Fruit fly (Drosophila melanogaster) whole organism, wandering third instar larva: Measurements from ENCODE around the gene CG32986.

Experiments used
- Abd-B ChIP-seq: fragments of >200 bp; optimal IDR thresholded peaks from 2 replicates; lab custom pipeline; 2017; ENCODE audit warnings: missing biosample characterization, missing genetic modification characterization
- CG32264 ChIP-seq: fragments of 200-800 bp; sonication (Bioruptor generic); optimal IDR thresholded peaks from 2 replicates; lab custom pipeline; 2016; ENCODE audit warnings: missing biosample characterization, missing genetic modification characterization
- CG9705 ChIP-seq: fragments of 200-800 bp; sonication (Bioruptor generic); optimal IDR thresholded peaks from 2 replicates; lab custom pipeline; 2018; ENCODE audit warnings: missing biosample characterization, mild to moderate bottlenecking, missing genetic modification characterization
- CrebA ChIP-seq: fragments of 200-800 bp; sonication (Bioruptor generic); optimal IDR thresholded peaks from 2 replicates; lab custom pipeline; 2016; ENCODE audit warnings: missing biosample characterization, mild to moderate bottlenecking, missing genetic modification characterization, borderline replicate concordance
- Dfd ChIP-seq: fragments of >200 bp; optimal IDR thresholded peaks from 2 replicates; lab custom pipeline; 2017; ENCODE audit warnings: missing biosample characterization, missing genetic modification characterization
- GATAd ChIP-seq: sonication (Bioruptor generic); optimal IDR thresholded peaks from 2 replicates; lab custom pipeline; 2016; ENCODE audit warnings: missing biosample characterization, missing genetic modification characterization
- HLH106 ChIP-seq: fragments of 200-800 bp; optimal IDR thresholded peaks from 3 replicates; lab custom pipeline; 2019; ENCODE audit warnings: missing biosample characterization, mild to moderate bottlenecking, missing genetic modification characterization, moderate library complexity
- Hnf4 ChIP-seq: fragments of 200-800 bp; sonication (Bioruptor generic); optimal IDR thresholded peaks from 2 replicates; lab custom pipeline; 2016; ENCODE audit warnings: missing biosample characterization, mild to moderate bottlenecking, missing genetic modification characterization
- Hr83 ChIP-seq: fragments of 200-300 bp; sonication (Bioruptor generic); optimal IDR thresholded peaks from 2 replicates; lab custom pipeline; 2016; ENCODE audit warnings: missing biosample characterization, mild to moderate bottlenecking, missing genetic modification characterization, moderate library complexity; ENCODE audit not compliant: poor library complexity, severe bottlenecking
- Jra ChIP-seq: sonication (Bioruptor generic); optimal IDR thresholded peaks from 2 replicates; lab custom pipeline; 2016; ENCODE audit warnings: missing biosample characterization, missing genetic modification characterization
- Mio ChIP-seq: sonication (Bioruptor generic); optimal IDR thresholded peaks from 2 replicates; lab custom pipeline; 2016; ENCODE audit warnings: missing biosample characterization, missing genetic modification characterization
- Myc ChIP-seq: fragments of >200 bp; optimal IDR thresholded peaks from 2 replicates; lab custom pipeline; 2017
- OdsH ChIP-seq: fragments of 200-800 bp; sonication (Bioruptor generic); optimal IDR thresholded peaks from 2 replicates; lab custom pipeline; 2016; ENCODE audit warnings: missing biosample characterization, mild to moderate bottlenecking, missing genetic modification characterization
- Rel ChIP-seq, 2 experiments: fragments of 200-800 bp; sonication (Bioruptor generic) in 1 of 2; optimal IDR thresholded peaks; 2 replicates in 1 of 2; 3 replicates in 1 of 2; lab custom pipeline; 2016 to 2019; ENCODE audit warnings: mild to moderate bottlenecking in 2 of 2, missing biosample characterization in 2 of 2, missing genetic modification characterization in 2 of 2, moderate library complexity in 1 of 2
- Sp1 ChIP-seq: fragments of 200-800 bp; sonication (Bioruptor generic); optimal IDR thresholded peaks from 3 replicates; lab custom pipeline; 2019; ENCODE audit warnings: missing biosample characterization, mild to moderate bottlenecking, missing genetic modification characterization, moderate library complexity
- Vsx2 ChIP-seq: fragments of 200-300, 225-300 bp; sonication (Bioruptor generic); optimal IDR thresholded peaks from 2 replicates; lab custom pipeline; 2018; ENCODE audit warnings: missing biosample characterization, missing genetic modification characterization; ENCODE audit not compliant: partially characterized antibody
- br ChIP-seq: fragments of 200-800 bp; sonication (Bioruptor generic); optimal IDR thresholded peaks from 2 replicates; lab custom pipeline; 2016; ENCODE audit warnings: missing biosample characterization, missing genetic modification characterization
- brk ChIP-seq: fragments of 200-800 bp; sonication (Bioruptor generic); optimal IDR thresholded peaks from 2 replicates; lab custom pipeline; 2016; ENCODE audit warnings: missing biosample characterization, mild to moderate bottlenecking, missing genetic modification characterization
- dsf ChIP-seq: sonication (Bioruptor generic); optimal IDR thresholded peaks from 2 replicates; lab custom pipeline; 2016; ENCODE audit warnings: missing biosample characterization, missing genetic modification characterization, borderline replicate concordance
- ey ChIP-seq: fragments of 200-800 bp; sonication (Bioruptor generic); optimal IDR thresholded peaks from 2 replicates; lab custom pipeline; 2016; ENCODE audit warnings: missing biosample characterization, missing genetic modification characterization
- fru ChIP-seq: fragments of 200-800 bp; sonication (Bioruptor generic); optimal IDR thresholded peaks from 3 replicates; lab custom pipeline; 2016; ENCODE audit warnings: missing biosample characterization, mild to moderate bottlenecking, missing genetic modification characterization
- h ChIP-seq: fragments of 200-800 bp; sonication (Bioruptor generic); optimal IDR thresholded peaks from 3 replicates; lab custom pipeline; 2016; ENCODE audit warnings: missing biosample characterization, mild to moderate bottlenecking, missing genetic modification characterization
- jim ChIP-seq: fragments of 175-275, 200-325 bp; sonication (Bioruptor generic); optimal IDR thresholded peaks from 2 replicates; lab custom pipeline; 2016; ENCODE audit warnings: missing biosample characterization, mild to moderate bottlenecking, missing genetic modification characterization
- lola ChIP-seq: fragments of >200 bp; optimal IDR thresholded peaks from 2 replicates; lab custom pipeline; 2017; ENCODE audit warnings: missing biosample characterization, missing genetic modification characterization
- pan ChIP-seq: fragments of >200 bp; optimal IDR thresholded peaks from 2 replicates; lab custom pipeline; 2017
- rgr ChIP-seq: fragments of 200-800 bp; sonication (Bioruptor generic); optimal IDR thresholded peaks from 3 replicates; lab custom pipeline; 2016; ENCODE audit warnings: missing biosample characterization, mild to moderate bottlenecking, missing genetic modification characterization
- sage ChIP-seq: fragments of 200-800 bp; sonication (Bioruptor generic); optimal IDR thresholded peaks from 2 replicates; lab custom pipeline; 2016; ENCODE audit warnings: missing biosample characterization, mild to moderate bottlenecking, missing genetic modification characterization
- sv ChIP-seq: fragments of 200-800 bp; sonication (Bioruptor generic); optimal IDR thresholded peaks from 3 replicates; lab custom pipeline; 2016; ENCODE audit warnings: missing biosample characterization, missing genetic modification characterization
- tai ChIP-seq: sonication (Bioruptor generic); optimal IDR thresholded peaks from 2 replicates; lab custom pipeline; 2016; ENCODE audit warnings: missing biosample characterization, missing genetic modification characterization
- woc ChIP-seq: sonication (Bioruptor generic); optimal IDR thresholded peaks from 2 replicates; lab custom pipeline; 2016; ENCODE audit warnings: missing biosample characterization, mild to moderate bottlenecking, missing genetic modification characterization

CG32986 gene

DNA sequence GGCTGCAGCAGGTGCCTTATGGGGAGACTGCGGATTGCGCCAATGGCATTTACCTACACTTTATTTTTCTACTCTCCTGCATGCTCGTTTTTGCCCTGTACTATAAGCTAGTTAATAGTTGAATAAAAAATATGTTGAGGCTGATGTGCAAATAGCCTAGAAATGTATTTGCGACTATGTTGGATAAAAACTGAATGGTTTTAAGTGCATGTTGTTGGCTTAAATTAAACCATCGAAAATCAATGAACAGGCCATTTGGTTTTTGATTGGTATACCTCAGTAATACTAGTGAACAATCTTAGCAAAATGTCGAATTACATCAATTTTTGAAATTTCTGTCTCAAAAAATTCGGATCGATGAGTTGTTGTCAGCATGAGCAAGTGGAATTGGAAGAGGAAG lies 3.0 kb downstream of the CG32986 start, which contains the start of gene CG32983:
TSS of gene CG32983 (plus strand) at position 301 of the 400 bp plus-strand sequence.
- TF ChIP-seq CG32264 (GFP tag; lab: Kevin White, UChicago) (no peak), Mio (GFP tag; lab: Kevin White, UChicago) (no peak), tai (no peak), rgr (GFP tag; lab: Kevin White, UChicago) (no peak)

dm6 chr2L:8866467-8866866 lies 3.9 kb downstream of the CG32986 start, which contains the start of gene CG9483:
Gene CG9483, plus strand, starts transcription at chr2L:8866767.
- TF ChIP-seq lola: no peak
- TF ChIP-seq Dfd (GFP tag; lab: Kevin White, UChicago): no peak
- TF ChIP-seq ey (GFP tag; lab: Kevin White, UChicago): no peak
- TF ChIP-seq sv (GFP tag; lab: Kevin White, UChicago): no peak
- no peak for TF ChIP-seq Rel (GFP tag; optimal IDR thresholded peaks at IDR 0.05; lab: Kevin White, UChicago)
- no peak for TF ChIP-seq Rel (tag; optimal IDR thresholded peaks at IDR 0.05; lab: Kevin White, UChicago)
- no peak for TF ChIP-seq rgr (GFP tag; lab: Kevin White, UChicago)
- no peak for TF ChIP-seq Hr83 (GFP tag; lab: Kevin White, UChicago)
- TF ChIP-seq br (GFP tag; lab: Kevin White, UChicago): no peak
- TF ChIP-seq sage (GFP tag; lab: Kevin White, UChicago): no peak
- no peak for TF ChIP-seq woc (GFP tag; lab: Kevin White, UChicago)
- no peak for TF ChIP-seq Sp1 (GFP tag; lab: Kevin White, UChicago)
- no peak for TF ChIP-seq tai
- no peak for TF ChIP-seq HLH106 (tag; lab: Kevin White, UChicago)
- TF ChIP-seq Hnf4 (GFP tag; lab: Kevin White, UChicago): no peak
- TF ChIP-seq GATAd (GFP tag; lab: Kevin White, UChicago): no peak
- TF ChIP-seq OdsH: no peak
- no peak for TF ChIP-seq fru
- TF ChIP-seq dsf (GFP tag; lab: Kevin White, UChicago): no peak
- no peak for TF ChIP-seq Jra
- TF ChIP-seq, all 38 proteins: peak for 0

- TF ChIP-seq Hr83 (GFP tag; lab: Kevin White, UChicago): no peak
- TF ChIP-seq lola: no peak
- no peak for TF ChIP-seq rgr (GFP tag; lab: Kevin White, UChicago)
- no peak for TF ChIP-seq CG9705
- no peak for TF ChIP-seq fru
- TF ChIP-seq Mio (GFP tag; lab: Kevin White, UChicago): no peak
- TF ChIP-seq Vsx2 (GFP tag; lab: Kevin White, UChicago): no peak
- no peak for TF ChIP-seq jim (GFP tag; lab: Kevin White, UChicago)
- TF ChIP-seq Sp1 (GFP tag; lab: Kevin White, UChicago): no peak
- TF ChIP-seq brk (GFP tag; lab: Kevin White, UChicago): no peak
Measured at dm6 chr2L:8871677-8872076, 9.1 kb downstream of the CG32986 start.

dm6 chr2L:8875835-8876234 lies 13.3 kb downstream of the CG32986 start:
- no peak for TF ChIP-seq tai
- TF ChIP-seq Jra: no peak
- TF ChIP-seq brk (GFP tag; lab: Kevin White, UChicago): no peak
- no peak for TF ChIP-seq pan (lab: Kevin White, UChicago)
- TF ChIP-seq h (GFP tag; lab: Kevin White, UChicago): no peak
- no peak for TF ChIP-seq jim (GFP tag; lab: Kevin White, UChicago)
- TF ChIP-seq Abd-B (GFP tag; lab: Kevin White, UChicago): no peak
- no peak for TF ChIP-seq woc (GFP tag; lab: Kevin White, UChicago)
- TF ChIP-seq CrebA (GFP tag; lab: Kevin White, UChicago): no peak
- TF ChIP-seq sv (GFP tag; lab: Kevin White, UChicago): no peak
- TF ChIP-seq Sp1 (GFP tag; lab: Kevin White, UChicago): no peak
- TF ChIP-seq Vsx2 (GFP tag; lab: Kevin White, UChicago): no peak
- no peak for TF ChIP-seq dsf (GFP tag; lab: Kevin White, UChicago)
- no peak for TF ChIP-seq Myc (lab: Kevin White, UChicago)
- TF ChIP-seq ey (GFP tag; lab: Kevin White, UChicago): no peak
- TF ChIP-seq Hnf4 (GFP tag; lab: Kevin White, UChicago): no peak
